Fruit fly (Drosophila melanogaster) whole organism, wandering third instar larva: ENCODE data around the gene CG5853.

Experiments used
- Abd-B ChIP-seq: fragments of >200 bp; optimal IDR thresholded peaks from 2 replicates; lab custom pipeline; 2017; ENCODE audit warnings: missing biosample characterization, missing genetic modification characterization
- CG32264 ChIP-seq: fragments of 200-800 bp; sonication (Bioruptor generic); optimal IDR thresholded peaks from 2 replicates; lab custom pipeline; 2016; ENCODE audit warnings: missing biosample characterization, missing genetic modification characterization
- CG9705 ChIP-seq: fragments of 200-800 bp; sonication (Bioruptor generic); optimal IDR thresholded peaks from 2 replicates; lab custom pipeline; 2018; ENCODE audit warnings: missing biosample characterization, mild to moderate bottlenecking, missing genetic modification characterization
- CrebA ChIP-seq: fragments of 200-800 bp; sonication (Bioruptor generic); optimal IDR thresholded peaks from 2 replicates; lab custom pipeline; 2016; ENCODE audit warnings: missing biosample characterization, mild to moderate bottlenecking, missing genetic modification characterization, borderline replicate concordance
- Dfd ChIP-seq: fragments of >200 bp; optimal IDR thresholded peaks from 2 replicates; lab custom pipeline; 2017; ENCODE audit warnings: missing biosample characterization, missing genetic modification characterization
- Dif ChIP-seq: fragments of 200-275, 200-300 bp; sonication (Bioruptor generic); optimal IDR thresholded peaks from 2 replicates; lab custom pipeline; 2018; ENCODE audit warnings: missing biosample characterization, missing genetic modification characterization; ENCODE audit not compliant: partially characterized antibody
- GATAd ChIP-seq: sonication (Bioruptor generic); optimal IDR thresholded peaks from 2 replicates; lab custom pipeline; 2016; ENCODE audit warnings: missing biosample characterization, missing genetic modification characterization
- HLH106 ChIP-seq: fragments of 200-800 bp; optimal IDR thresholded peaks from 3 replicates; lab custom pipeline; 2019; ENCODE audit warnings: missing biosample characterization, mild to moderate bottlenecking, missing genetic modification characterization, moderate library complexity
- Hnf4 ChIP-seq: fragments of 200-800 bp; sonication (Bioruptor generic); optimal IDR thresholded peaks from 2 replicates; lab custom pipeline; 2016; ENCODE audit warnings: missing biosample characterization, mild to moderate bottlenecking, missing genetic modification characterization
- Hr78 ChIP-seq: fragments of >200 bp; optimal IDR thresholded peaks from 2 replicates; lab custom pipeline; 2017; ENCODE audit warnings: missing biosample characterization, missing genetic modification characterization
- Hr83 ChIP-seq: fragments of 200-300 bp; sonication (Bioruptor generic); optimal IDR thresholded peaks from 2 replicates; lab custom pipeline; 2016; ENCODE audit warnings: missing biosample characterization, mild to moderate bottlenecking, missing genetic modification characterization, moderate library complexity; ENCODE audit not compliant: poor library complexity, severe bottlenecking
- Jra ChIP-seq: sonication (Bioruptor generic); optimal IDR thresholded peaks from 2 replicates; lab custom pipeline; 2016; ENCODE audit warnings: missing biosample characterization, missing genetic modification characterization
- Mio ChIP-seq: sonication (Bioruptor generic); optimal IDR thresholded peaks from 2 replicates; lab custom pipeline; 2016; ENCODE audit warnings: missing biosample characterization, missing genetic modification characterization
- Myc ChIP-seq: fragments of >200 bp; optimal IDR thresholded peaks from 2 replicates; lab custom pipeline; 2017
- N ChIP-seq: fragments of >200 bp; optimal IDR thresholded peaks from 2 replicates; lab custom pipeline; 2018; ENCODE audit warnings: missing biosample characterization, missing external identifiers, missing genetic modification characterization
- OdsH ChIP-seq: fragments of 200-800 bp; sonication (Bioruptor generic); optimal IDR thresholded peaks from 2 replicates; lab custom pipeline; 2016; ENCODE audit warnings: missing biosample characterization, mild to moderate bottlenecking, missing genetic modification characterization
- Rel ChIP-seq, 2 experiments: fragments of 200-800 bp; sonication (Bioruptor generic) in 1 of 2; optimal IDR thresholded peaks; 2 replicates in 1 of 2; 3 replicates in 1 of 2; lab custom pipeline; 2016 to 2019; ENCODE audit warnings: mild to moderate bottlenecking in 2 of 2, missing biosample characterization in 2 of 2, missing genetic modification characterization in 2 of 2, moderate library complexity in 1 of 2
- Sp1 ChIP-seq: fragments of 200-800 bp; sonication (Bioruptor generic); optimal IDR thresholded peaks from 3 replicates; lab custom pipeline; 2019; ENCODE audit warnings: missing biosample characterization, mild to moderate bottlenecking, missing genetic modification characterization, moderate library complexity
- Vsx2 ChIP-seq: fragments of 200-300, 225-300 bp; sonication (Bioruptor generic); optimal IDR thresholded peaks from 2 replicates; lab custom pipeline; 2018; ENCODE audit warnings: missing biosample characterization, missing genetic modification characterization; ENCODE audit not compliant: partially characterized antibody
- br ChIP-seq: fragments of 200-800 bp; sonication (Bioruptor generic); optimal IDR thresholded peaks from 2 replicates; lab custom pipeline; 2016; ENCODE audit warnings: missing biosample characterization, missing genetic modification characterization
- brk ChIP-seq: fragments of 200-800 bp; sonication (Bioruptor generic); optimal IDR thresholded peaks from 2 replicates; lab custom pipeline; 2016; ENCODE audit warnings: missing biosample characterization, mild to moderate bottlenecking, missing genetic modification characterization
- dl ChIP-seq, 2 experiments: fragments of 175-275, 200-275 bp in 1 of 2; fragments of 200-275 bp in 1 of 2; sonication (Bioruptor generic); optimal IDR thresholded peaks; lab custom pipeline; 2018; ENCODE audit warnings: mild to moderate bottlenecking in 2 of 2, missing biosample characterization in 2 of 2, missing genetic modification characterization in 2 of 2, moderate library complexity in 2 of 2; ENCODE audit not compliant: partially characterized antibody in 2 of 2, insufficient read depth in 1 of 2
- dmrt93B ChIP-seq: fragments of 200-800 bp; sonication (Bioruptor generic); optimal IDR thresholded peaks from 2 replicates; lab custom pipeline; 2018; ENCODE audit warnings: missing biosample characterization, mild to moderate bottlenecking, missing genetic modification characterization
- dsf ChIP-seq: sonication (Bioruptor generic); optimal IDR thresholded peaks from 2 replicates; lab custom pipeline; 2016; ENCODE audit warnings: missing biosample characterization, missing genetic modification characterization, borderline replicate concordance
- ey ChIP-seq: fragments of 200-800 bp; sonication (Bioruptor generic); optimal IDR thresholded peaks from 2 replicates; lab custom pipeline; 2016; ENCODE audit warnings: missing biosample characterization, missing genetic modification characterization
- foxo ChIP-seq, 2 experiments: fragments of 200-800 bp; sonication (Bioruptor generic); optimal IDR thresholded peaks; 2 replicates in 1 of 2; 3 replicates in 1 of 2; lab custom pipeline; 2016 to 2017; ENCODE audit warnings: missing biosample characterization in 2 of 2, missing genetic modification characterization in 2 of 2
- fru ChIP-seq: fragments of 200-800 bp; sonication (Bioruptor generic); optimal IDR thresholded peaks from 3 replicates; lab custom pipeline; 2016; ENCODE audit warnings: missing biosample characterization, mild to moderate bottlenecking, missing genetic modification characterization
- h ChIP-seq: fragments of 200-800 bp; sonication (Bioruptor generic); optimal IDR thresholded peaks from 3 replicates; lab custom pipeline; 2016; ENCODE audit warnings: missing biosample characterization, mild to moderate bottlenecking, missing genetic modification characterization
- jim ChIP-seq: fragments of 175-275, 200-325 bp; sonication (Bioruptor generic); optimal IDR thresholded peaks from 2 replicates; lab custom pipeline; 2016; ENCODE audit warnings: missing biosample characterization, mild to moderate bottlenecking, missing genetic modification characterization
- lola ChIP-seq: fragments of >200 bp; optimal IDR thresholded peaks from 2 replicates; lab custom pipeline; 2017; ENCODE audit warnings: missing biosample characterization, missing genetic modification characterization
- pan ChIP-seq: fragments of >200 bp; optimal IDR thresholded peaks from 2 replicates; lab custom pipeline; 2017
- psq ChIP-seq: fragments of 200-800 bp; sonication (Bioruptor generic); optimal IDR thresholded peaks from 3 replicates; lab custom pipeline; 2017; ENCODE audit warnings: missing biosample characterization, mild to moderate bottlenecking, missing genetic modification characterization, moderate library complexity
- rgr ChIP-seq: fragments of 200-800 bp; sonication (Bioruptor generic); optimal IDR thresholded peaks from 3 replicates; lab custom pipeline; 2016; ENCODE audit warnings: missing biosample characterization, mild to moderate bottlenecking, missing genetic modification characterization
- sage ChIP-seq: fragments of 200-800 bp; sonication (Bioruptor generic); optimal IDR thresholded peaks from 2 replicates; lab custom pipeline; 2016; ENCODE audit warnings: missing biosample characterization, mild to moderate bottlenecking, missing genetic modification characterization
- sv ChIP-seq: fragments of 200-800 bp; sonication (Bioruptor generic); optimal IDR thresholded peaks from 3 replicates; lab custom pipeline; 2016; ENCODE audit warnings: missing biosample characterization, missing genetic modification characterization
- tai ChIP-seq: sonication (Bioruptor generic); optimal IDR thresholded peaks from 2 replicates; lab custom pipeline; 2016; ENCODE audit warnings: missing biosample characterization, missing genetic modification characterization
- usp ChIP-seq: fragments of >200 bp; optimal IDR thresholded peaks from 2 replicates; lab custom pipeline; 2017; ENCODE audit warnings: missing biosample characterization, missing genetic modification characterization
- woc ChIP-seq: sonication (Bioruptor generic); optimal IDR thresholded peaks from 2 replicates; lab custom pipeline; 2016; ENCODE audit warnings: missing biosample characterization, mild to moderate bottlenecking, missing genetic modification characterization

The CG5853 gene

dm6 chr2L:9984078-9984772, 36.8 kb upstream of the CG5853 start, which contains the start of gene bib:
bib (plus strand) TSS chr2L:9984645.
- peak; percentile 81 for TF ChIP-seq h (GFP tag; lab: Kevin White, UChicago)
- TF ChIP-seq Hr78 (GFP tag; lab: Kevin White, UChicago) = no peak
- no peak for TF ChIP-seq jim (GFP tag; lab: Kevin White, UChicago)
- TF ChIP-seq lola (GFP tag; lab: Kevin White, UChicago) = no peak
- TF ChIP-seq Sp1 (GFP tag; lab: Kevin White, UChicago) = peak; percentile 90
- TF ChIP-seq sage = peak; percentile 78
- TF ChIP-seq fru (GFP tag; lab: Kevin White, UChicago) = peak; percentile 86
- TF ChIP-seq brk (GFP tag; lab: Kevin White, UChicago) = peak; percentile 85
- no peak for TF ChIP-seq dl (GFP tag; optimal IDR thresholded peaks at IDR 0.05; lab: Kevin White, UChicago; ENCODE audit: insufficient read depth in 1 of 2, partially characterized antibody in 2 of 2)
- peak in 1 of 2 experiments; percentile 90 for TF ChIP-seq foxo (GFP tag; optimal IDR thresholded peaks at IDR 0.05; lab: Kevin White, UChicago)
- no peak for TF ChIP-seq usp (GFP tag; lab: Kevin White, UChicago)
- peak; percentile 53 for TF ChIP-seq woc (GFP tag; lab: Kevin White, UChicago)
- TF ChIP-seq Hr83 (GFP tag; lab: Kevin White, UChicago) = peak; percentile 48
- peak; percentile 89 for TF ChIP-seq OdsH
- peak; percentile 86 for TF ChIP-seq rgr (GFP tag; lab: Kevin White, UChicago)
- TF ChIP-seq Dfd (GFP tag; lab: Kevin White, UChicago) = no peak
- peak; percentile 17 for TF ChIP-seq Jra (GFP tag; lab: Kevin White, UChicago)
- TF ChIP-seq Dif (GFP tag; lab: Kevin White, UChicago) = peak; percentile 66
- TF ChIP-seq GATAd (GFP tag; lab: Kevin White, UChicago) = no peak
- peak; percentile 73 for TF ChIP-seq ey
- peak; percentile 15 for TF ChIP-seq dsf (GFP tag; lab: Kevin White, UChicago)
- TF ChIP-seq Myc (lab: Kevin White, UChicago) = no peak
- TF ChIP-seq tai (GFP tag; lab: Kevin White, UChicago) = peak; percentile 84
- no peak for TF ChIP-seq pan
- TF ChIP-seq CG9705 = peak; percentile 57
- peak; percentile 88 for TF ChIP-seq psq
- no peak for TF ChIP-seq Abd-B (GFP tag; lab: Kevin White, UChicago)
- peak; percentile 59 for TF ChIP-seq Vsx2 (GFP tag; lab: Kevin White, UChicago)
- TF ChIP-seq br (GFP tag; lab: Kevin White, UChicago) = peak; percentile 52
- TF ChIP-seq N (GFP tag; lab: Kevin White, UChicago) = no peak
- peak; percentile 80 for TF ChIP-seq dmrt93B (GFP tag; lab: Kevin White, UChicago)
- TF ChIP-seq Mio (GFP tag; lab: Kevin White, UChicago) = no peak
- peak; percentile 66 for TF ChIP-seq CrebA (GFP tag; lab: Kevin White, UChicago)
- TF ChIP-seq Hnf4 (GFP tag; lab: Kevin White, UChicago) = peak; percentile 70
- peak; percentile 88 for TF ChIP-seq HLH106 (tag; lab: Kevin White, UChicago)
- TF ChIP-seq sv (GFP tag; lab: Kevin White, UChicago) = peak; percentile 72
- no peak for TF ChIP-seq CG32264 (GFP tag; lab: Kevin White, UChicago)
- TF ChIP-seq Rel (GFP tag; optimal IDR thresholded peaks at IDR 0.05; lab: Kevin White, UChicago) = peak; percentile 79
- TF ChIP-seq Rel (tag; optimal IDR thresholded peaks at IDR 0.05; lab: Kevin White, UChicago) = peak; percentile 42
- TF ChIP-seq, all 38 proteins: peak for 25

dm6 chr2L:9982516-9982915, 35.1 kb upstream of the CG5853 start:
- no peak for TF ChIP-seq tai (GFP tag; lab: Kevin White, UChicago)
- peak; percentile 72 for TF ChIP-seq rgr (GFP tag; lab: Kevin White, UChicago)
- peak; percentile 35 for TF ChIP-seq Hnf4 (GFP tag; lab: Kevin White, UChicago)
- no peak for TF ChIP-seq CG32264 (GFP tag; lab: Kevin White, UChicago)
- TF ChIP-seq CrebA (GFP tag; lab: Kevin White, UChicago) = no peak
- peak; percentile 70 for TF ChIP-seq psq
- no peak for TF ChIP-seq sv (GFP tag; lab: Kevin White, UChicago)
- peak in 1 of 2 experiments; percentile 87 for TF ChIP-seq foxo (GFP tag; optimal IDR thresholded peaks at IDR 0.05; lab: Kevin White, UChicago)
- TF ChIP-seq Myc (lab: Kevin White, UChicago) = no peak
- TF ChIP-seq woc (GFP tag; lab: Kevin White, UChicago) = peak; percentile 29
- TF ChIP-seq jim (GFP tag; lab: Kevin White, UChicago) = no peak
- TF ChIP-seq ey = peak; percentile 70
- peak; percentile 90 for TF ChIP-seq HLH106 (tag; lab: Kevin White, UChicago)
- TF ChIP-seq dmrt93B (GFP tag; lab: Kevin White, UChicago) = peak; percentile 76
- TF ChIP-seq brk (GFP tag; lab: Kevin White, UChicago) = peak; percentile 51
- TF ChIP-seq usp (GFP tag; lab: Kevin White, UChicago) = no peak
- TF ChIP-seq fru (GFP tag; lab: Kevin White, UChicago) = peak; percentile 92
- TF ChIP-seq Jra (GFP tag; lab: Kevin White, UChicago) = peak; percentile 23
- no peak for TF ChIP-seq Rel (GFP tag; optimal IDR thresholded peaks at IDR 0.05; lab: Kevin White, UChicago)
- TF ChIP-seq Rel (tag; optimal IDR thresholded peaks at IDR 0.05; lab: Kevin White, UChicago) = peak; percentile 51
- TF ChIP-seq h (GFP tag; lab: Kevin White, UChicago) = peak; percentile 87
- peak; percentile 13 for TF ChIP-seq br (GFP tag; lab: Kevin White, UChicago)
- TF ChIP-seq sage = no peak
- peak; percentile 79 for TF ChIP-seq OdsH
- peak; percentile 61 for TF ChIP-seq CG9705
- TF ChIP-seq Sp1 (GFP tag; lab: Kevin White, UChicago) = peak; percentile 91
